Fruit fly (Drosophila melanogaster) whole organism, embryonic: ENCODE data around the gene CG14229.
A peak's percentile ranks its signal among the peaks of the same experiment; 100 is the strongest.

Experiments
- BtbVII ChIP-seq: fragments of 200-800 bp; sonication (Bioruptor generic); optimal IDR thresholded peaks from 3 replicates; lab custom pipeline; 2017; ENCODE audit warnings: missing biosample characterization, mild to moderate bottlenecking, missing genetic modification characterization
- C15 ChIP-seq: fragments of 200-800 bp; sonication (Bioruptor generic); IDR thresholded peaks from 3 replicates; pipeline ENCODE4 v1.3.6; 2022; ENCODE audit warnings: missing biosample characterization, missing genetic modification characterization
- CG12236 ChIP-seq: fragments of 200-800 bp; sonication (Bioruptor generic); optimal IDR thresholded peaks from 2 replicates; lab custom pipeline; 2016; ENCODE audit warnings: missing biosample characterization, missing genetic modification characterization
- CG12299 ChIP-seq: fragments of 200-800 bp; sonication (Bioruptor generic); optimal IDR thresholded peaks from 2 replicates; lab custom pipeline; 2018; ENCODE audit warnings: missing biosample characterization, mild to moderate bottlenecking, missing genetic modification characterization
- CG1233 ChIP-seq: fragments of 200-800 bp; sonication (Bioruptor generic); optimal IDR thresholded peaks from 4 replicates; lab custom pipeline; 2018; ENCODE audit warnings: missing biosample characterization, mild to moderate bottlenecking, missing genetic modification characterization
- CG12391 ChIP-seq: fragments of 200-800 bp; sonication (Bioruptor generic); optimal IDR thresholded peaks from 3 replicates; lab custom pipeline; 2018; ENCODE audit warnings: missing biosample characterization, mild to moderate bottlenecking, missing genetic modification characterization, moderate library complexity
- CG13296 ChIP-seq: fragments of 200-800 bp; sonication (Bioruptor generic); optimal IDR thresholded peaks from 3 replicates; lab custom pipeline; 2018; ENCODE audit warnings: missing biosample characterization, mild to moderate bottlenecking, missing genetic modification characterization
- CG15696 ChIP-seq: fragments of 200-800 bp; sonication (Bioruptor generic); optimal IDR thresholded peaks from 2 replicates; lab custom pipeline; 2019; ENCODE audit warnings: missing biosample characterization, mild to moderate bottlenecking, missing genetic modification characterization, moderate library complexity
- CG16779 ChIP-seq: fragments of 200-800 bp; sonication (Bioruptor generic); IDR thresholded peaks from 2 replicates; pipeline ENCODE4 v1.3.6; 2022; ENCODE audit warnings: missing biosample characterization, missing genetic modification characterization
- CG17359 ChIP-seq: fragments of 200-800 bp; sonication (Bioruptor generic); optimal IDR thresholded peaks from 3 replicates; lab custom pipeline; 2018; ENCODE audit warnings: missing biosample characterization, mild to moderate bottlenecking, missing genetic modification characterization, moderate library complexity
- CG17361 ChIP-seq: fragments of 200-800 bp; sonication (Bioruptor generic); IDR thresholded peaks from 3 replicates; pipeline ENCODE4 v1.3.6; 2022; ENCODE audit warnings: missing biosample characterization, missing genetic modification characterization
- CG17612 ChIP-seq: fragments of 200-800 bp; sonication (Bioruptor generic); IDR thresholded peaks from 2 replicates; pipeline ENCODE4 v1.3.6; 2022; ENCODE audit warnings: missing biosample characterization, missing genetic modification characterization
- CG18262 ChIP-seq: fragments of 200-800 bp; optimal IDR thresholded peaks from 3 replicates; lab custom pipeline; 2019; ENCODE audit warnings: missing biosample characterization, mild to moderate bottlenecking, missing genetic modification characterization, moderate library complexity
- CG2199 ChIP-seq: fragments of 200-800 bp; sonication (Bioruptor generic); IDR thresholded peaks from 3 replicates; pipeline ENCODE4 v1.3.6; 2022; ENCODE audit warnings: missing biosample characterization, missing genetic modification characterization
- CG2202 ChIP-seq: fragments of 200-800 bp; sonication (Bioruptor generic); optimal IDR thresholded peaks from 2 replicates; lab custom pipeline; 2018; ENCODE audit warnings: missing biosample characterization, mild to moderate bottlenecking, missing genetic modification characterization
- CG30403 ChIP-seq: fragments of 200-800 bp; sonication (Bioruptor generic); optimal IDR thresholded peaks from 3 replicates; lab custom pipeline; 2016; ENCODE audit warnings: missing biosample characterization, missing genetic modification characterization
- CG3065 ChIP-seq: fragments of 200-800 bp; sonication (Bioruptor generic); optimal IDR thresholded peaks from 2 replicates; lab custom pipeline; 2016; ENCODE audit warnings: missing biosample characterization, missing genetic modification characterization
- CG31365 ChIP-seq: fragments of 200-800 bp; sonication (Bioruptor generic); optimal IDR thresholded peaks from 2 replicates; lab custom pipeline; 2018; ENCODE audit warnings: missing biosample characterization, mild to moderate bottlenecking, missing genetic modification characterization
- CG4617 ChIP-seq: fragments of 200-800 bp; sonication (Bioruptor generic); optimal IDR thresholded peaks from 3 replicates; lab custom pipeline; 2016; ENCODE audit warnings: missing biosample characterization, missing genetic modification characterization, borderline replicate concordance
- CG8388 ChIP-seq: fragments of 200-800 bp; sonication (Bioruptor generic); optimal IDR thresholded peaks from 2 replicates; lab custom pipeline; 2019; ENCODE audit warnings: missing biosample characterization, mild to moderate bottlenecking, missing genetic modification characterization, moderate library complexity
- CrebB ChIP-seq: fragments of 200-800 bp; sonication (Bioruptor generic); optimal IDR thresholded peaks from 3 replicates; lab custom pipeline; 2018; ENCODE audit warnings: missing biosample characterization, mild to moderate bottlenecking, missing genetic modification characterization
- Fer1 ChIP-seq: fragments of 200-800 bp; sonication (Bioruptor generic); optimal IDR thresholded peaks from 2 replicates; lab custom pipeline; 2017; ENCODE audit warnings: missing biosample characterization, mild to moderate bottlenecking, missing genetic modification characterization
- HHEX ChIP-seq: fragments of 200-800 bp; sonication (Bioruptor generic); optimal IDR thresholded peaks from 3 replicates; lab custom pipeline; 2017; ENCODE audit warnings: missing biosample characterization, mild to moderate bottlenecking, missing genetic modification characterization, missing genetic modification reagents
- HLH3B ChIP-seq: fragments of 200-800 bp; sonication (Bioruptor generic); IDR thresholded peaks from 2 replicates; pipeline ENCODE4 v1.3.6; 2022; ENCODE audit warnings: missing biosample characterization, missing genetic modification characterization
- Hand ChIP-seq: fragments of 200-800 bp; sonication (Bioruptor generic); optimal IDR thresholded peaks from 2 replicates; lab custom pipeline; 2017; ENCODE audit warnings: mild to moderate bottlenecking, missing biosample characterization, missing genetic modification reagents, missing genetic modification characterization
- Hr78 ChIP-seq, 2 experiments: fragments of 200-800 bp in 1 of 2; fragments of >200 bp in 1 of 2; sonication (Bioruptor generic) in 1 of 2; optimal IDR thresholded peaks; 2 replicates each; lab custom pipeline; 2017 to 2019; ENCODE audit warnings: missing biosample characterization in 2 of 2, missing genetic modification characterization in 2 of 2, mild to moderate bottlenecking in 1 of 2, moderate library complexity in 1 of 2
- Mrtf ChIP-seq: fragments of 200-800 bp; sonication (Bioruptor generic); IDR thresholded peaks from 3 replicates; pipeline ENCODE4 v1.3.6; 2022; ENCODE audit warnings: missing biosample characterization, missing genetic modification characterization
- NC2β ChIP-seq: fragments of 200-800 bp; sonication (Bioruptor generic); optimal IDR thresholded peaks from 2 replicates; lab custom pipeline; 2016; ENCODE audit warnings: missing biosample characterization, missing genetic modification characterization
- Rx ChIP-seq: fragments of 200-800 bp; sonication (Bioruptor generic); IDR thresholded peaks from 2 replicates; pipeline ENCODE4 v1.3.6; 2022; ENCODE audit warnings: missing biosample characterization, missing genetic modification characterization
- ase ChIP-seq: fragments of 200-800 bp; sonication (Bioruptor generic); IDR thresholded peaks from 3 replicates; pipeline ENCODE4 v1.3.6; 2022; ENCODE audit warnings: missing biosample characterization, missing genetic modification characterization
- ash1 ChIP-seq: fragments of 200-800 bp; sonication (Bioruptor generic); optimal IDR thresholded peaks from 2 replicates; lab custom pipeline; 2018; ENCODE audit warnings: missing biosample characterization, mild to moderate bottlenecking, missing genetic modification characterization
- cato ChIP-seq: fragments of 200-800 bp; sonication (Bioruptor generic); optimal IDR thresholded peaks from 2 replicates; lab custom pipeline; 2016; ENCODE audit warnings: missing biosample characterization, missing genetic modification characterization, borderline replicate concordance
- dysf ChIP-seq: fragments of 200-800 bp; sonication (Bioruptor generic); IDR thresholded peaks from 3 replicates; pipeline ENCODE4 v1.3.6; 2022; ENCODE audit warnings: missing biosample characterization, missing genetic modification characterization
- ems ChIP-seq: fragments of 200-800 bp; sonication (Bioruptor generic); optimal IDR thresholded peaks from 3 replicates; lab custom pipeline; 2016; ENCODE audit warnings: missing biosample characterization, missing genetic modification characterization
- eve ChIP-seq, 2 experiments: fragments of >200 bp; optimal IDR thresholded peaks; 2 replicates each; lab custom pipeline; 2017; ENCODE audit warnings: missing biosample characterization in 2 of 2, missing genetic modification characterization in 2 of 2
- gce ChIP-seq: fragments of 200-800 bp; sonication (Bioruptor generic); IDR thresholded peaks from 3 replicates; pipeline ENCODE4 v1.3.6; 2022; ENCODE audit warnings: missing biosample characterization, missing genetic modification characterization
- nmo ChIP-seq: fragments of 200-800 bp; sonication (Bioruptor generic); optimal IDR thresholded peaks from 2 replicates; lab custom pipeline; 2018; ENCODE audit warnings: missing biosample characterization, mild to moderate bottlenecking, missing genetic modification characterization, moderate library complexity
- otp ChIP-seq: fragments of 200-800 bp; sonication (Bioruptor generic); IDR thresholded peaks from 3 replicates; pipeline ENCODE4, ENCODE4 v1.3.6; 2022; ENCODE audit warnings: missing biosample characterization, missing genetic modification characterization
- p53 ChIP-seq: fragments of 200-800 bp; sonication (Bioruptor generic); optimal IDR thresholded peaks from 2 replicates; lab custom pipeline; 2016; ENCODE audit warnings: missing biosample characterization, missing genetic modification characterization
- pho ChIP-seq: fragments of 200-800 bp; sonication (Bioruptor generic); optimal IDR thresholded peaks from 2 replicates; lab custom pipeline; 2016; ENCODE audit warnings: missing biosample characterization, missing genetic modification characterization
- phol ChIP-seq: fragments of 200-800 bp; sonication (Bioruptor generic); optimal IDR thresholded peaks from 3 replicates; lab custom pipeline; 2018; ENCODE audit warnings: missing biosample characterization, mild to moderate bottlenecking, missing genetic modification characterization, moderate library complexity
- pnt ChIP-seq: fragments of 200-800 bp; sonication (Bioruptor generic); optimal IDR thresholded peaks from 3 replicates; lab custom pipeline; 2016; ENCODE audit warnings: missing biosample characterization, missing genetic modification characterization
- pros ChIP-seq: fragments of 200-800 bp; sonication (Bioruptor generic); optimal IDR thresholded peaks from 3 replicates; lab custom pipeline; 2019; ENCODE audit warnings: missing biosample characterization, mild to moderate bottlenecking, missing genetic modification characterization, moderate library complexity
- repo ChIP-seq: fragments of 200-800 bp; sonication (Bioruptor generic); optimal IDR thresholded peaks from 2 replicates; lab custom pipeline; 2016; ENCODE audit warnings: missing biosample characterization, missing genetic modification characterization
- salm ChIP-seq: fragments of 200-800 bp; sonication (Bioruptor generic); optimal IDR thresholded peaks from 2 replicates; lab custom pipeline; 2018; ENCODE audit warnings: missing biosample characterization, mild to moderate bottlenecking, missing genetic modification characterization
- sim ChIP-seq: fragments of 200-800 bp; sonication (Bioruptor generic); IDR thresholded peaks from 2 replicates; pipeline ENCODE4 v1.3.6; 2022; ENCODE audit warnings: missing biosample characterization, missing genetic modification characterization
- sob ChIP-seq: fragments of 200-800 bp; sonication (Bioruptor generic); IDR thresholded peaks from 2 replicates; pipeline ENCODE4 v1.3.6; 2022; ENCODE audit warnings: missing biosample characterization, missing genetic modification characterization
- tap ChIP-seq: fragments of 200-800 bp; optimal IDR thresholded peaks from 3 replicates; lab custom pipeline; 2019; ENCODE audit warnings: missing biosample characterization, mild to moderate bottlenecking, missing genetic modification characterization, moderate library complexity
- tup ChIP-seq: fragments of 200-800 bp; sonication (Bioruptor generic); optimal IDR thresholded peaks from 2 replicates; lab custom pipeline; 2016; ENCODE audit warnings: missing biosample characterization, mild to moderate bottlenecking, missing genetic modification characterization, moderate library complexity
- unpg ChIP-seq: fragments of 200-800 bp; sonication (Bioruptor generic); optimal IDR thresholded peaks from 3 replicates; lab custom pipeline; 2018; ENCODE audit warnings: missing biosample characterization, mild to moderate bottlenecking, missing genetic modification characterization, moderate library complexity
- vfl ChIP-seq: fragments of 200-800 bp; sonication (Bioruptor generic); optimal IDR thresholded peaks from 2 replicates; lab custom pipeline; 2016; ENCODE audit warnings: missing biosample characterization, missing genetic modification characterization

The CG14229 gene

dm6 chrX:19666991-19667409 is 28.1 kb downstream of the CG14229 start, which contains the start of gene Zw (continued):
- TF ChIP-seq CG1233 (GFP tag; lab: Kevin White, UChicago) (peak; percentile 7), Rx (GFP tag; lab: Robert Waterston, UW) (no peak), CG31365 (tag; lab: Kevin White, UChicago) (no peak), pnt (GFP tag; lab: Kevin White, UChicago) (peak; percentile 30), CG12299 (tag; lab: Kevin White, UChicago) (no peak), HLH3B (GFP tag; lab: Robert Waterston, UW) (peak; percentile 63), BtbVII (GFP tag; lab: Kevin White, UChicago) (peak; percentile 26), CG2199 (GFP tag; lab: Robert Waterston, UW) (peak; percentile 40; the same call in 1 of the 3 replicates), p53 (GFP tag; lab: Kevin White, UChicago) (no peak), Hand (no peak), otp (GFP tag; lab: Robert Waterston, UW) (0 out of 3 replicates have a peak, but pooled peaks have one; percentile 40), CG17361 (GFP tag; lab: Robert Waterston, UW) (peak; percentile 53; the same call in 2 of the 3 replicates), C15 (no peak), tap (tag; lab: Kevin White, UChicago) (no peak), ems (GFP tag; lab: Kevin White, UChicago) (no peak), CG17359 (tag; lab: Kevin White, UChicago) (peak; percentile 31), pros (GFP tag; lab: Kevin White, UChicago) (no peak), CG30403 (GFP tag; lab: Kevin White, UChicago) (peak; percentile 60), gce (no peak), CG12236 (GFP tag; lab: Kevin White, UChicago) (no peak), eve (GFP tag; optimal IDR thresholded peaks at IDR 0.05; lab: Kevin White, UChicago) (no peak), Hr78 (GFP tag; optimal IDR thresholded peaks at IDR 0.05; lab: Kevin White, UChicago) (no peak), dysf (GFP tag; lab: Robert Waterston, UW) (peak; percentile 72), ase (GFP tag; lab: Robert Waterston, UW) (peak; percentile 46; the same call in 1 of the 3 replicates), unpg (peak; percentile 29), CG8388 (GFP tag; lab: Kevin White, UChicago) (no peak), nmo (GFP tag; lab: Kevin White, UChicago) (peak; percentile 46), CG17612 (GFP tag; lab: Robert Waterston, UW) (no peak), Fer1 (GFP tag; lab: Kevin White, UChicago) (no peak), CG2202 (tag; lab: Kevin White, UChicago) (no peak), repo (GFP tag; lab: Kevin White, UChicago) (no peak), CG4617 (GFP tag; lab: Kevin White, UChicago) (no peak), tup (GFP tag; lab: Kevin White, UChicago) (no peak), CG3065 (GFP tag; lab: Kevin White, UChicago) (no peak), phol (tag; lab: Kevin White, UChicago) (peak; percentile 34), sob (GFP tag; lab: Robert Waterston, UW) (peak; percentile 67), sim (GFP tag; lab: Robert Waterston, UW) (no peak), ash1 (GFP tag; lab: Kevin White, UChicago) (no peak), CG13296 (GFP tag; lab: Kevin White, UChicago) (peak; percentile 28), HHEX (GFP tag; lab: Kevin White, UChicago) (peak; percentile 19), CrebB (no peak), cato (GFP tag; lab: Kevin White, UChicago) (no peak), CG12391 (tag; lab: Kevin White, UChicago) (peak; percentile 21), CG18262 (peak; percentile 24), CG16779 (GFP tag; lab: Robert Waterston, UW) (no peak), pho (GFP tag; lab: Kevin White, UChicago) (no peak), NC2β (GFP tag; lab: Kevin White, UChicago) (no peak), Mrtf (GFP tag; lab: Robert Waterston, UW) (peak; percentile 64; the same call in 2 of the 3 replicates), vfl (peak; percentile 44), CG15696 (tag; lab: Kevin White, UChicago) (peak; percentile 51), salm (no peak)
